Fruit fly (Drosophila melanogaster): ENCODE results near the gene D.

DNA sequence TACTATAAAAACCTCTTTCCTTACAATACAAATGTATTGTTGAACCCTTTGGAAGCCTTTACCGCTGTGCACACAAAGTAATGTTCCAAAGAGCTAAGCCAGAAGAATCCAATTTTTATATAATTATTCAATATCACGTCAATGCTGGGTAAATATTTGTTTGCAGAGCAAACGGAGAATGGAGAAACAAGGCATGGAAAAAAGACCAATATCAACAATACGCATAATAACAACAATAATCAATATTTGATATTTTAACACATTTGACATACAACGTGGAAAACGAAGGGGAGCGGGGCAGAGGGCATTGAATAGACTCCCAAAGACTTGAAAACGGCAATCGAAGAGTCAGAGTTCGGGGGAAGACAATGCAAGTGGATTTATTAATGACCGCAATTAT lies 4.2 kb downstream of the D start:
- TF ChIP-seq CG8478 (optimal IDR thresholded peaks at IDR 0.05): no peak
- no peak for TF ChIP-seq pan (optimal IDR thresholded peaks at IDR 0.05)
- TF ChIP-seq psq (optimal IDR thresholded peaks at IDR 0.05): no peak
